Fruit fly (Drosophila melanogaster): ENCODE results near the gene CG32856.

CG32856 gene

DNA sequence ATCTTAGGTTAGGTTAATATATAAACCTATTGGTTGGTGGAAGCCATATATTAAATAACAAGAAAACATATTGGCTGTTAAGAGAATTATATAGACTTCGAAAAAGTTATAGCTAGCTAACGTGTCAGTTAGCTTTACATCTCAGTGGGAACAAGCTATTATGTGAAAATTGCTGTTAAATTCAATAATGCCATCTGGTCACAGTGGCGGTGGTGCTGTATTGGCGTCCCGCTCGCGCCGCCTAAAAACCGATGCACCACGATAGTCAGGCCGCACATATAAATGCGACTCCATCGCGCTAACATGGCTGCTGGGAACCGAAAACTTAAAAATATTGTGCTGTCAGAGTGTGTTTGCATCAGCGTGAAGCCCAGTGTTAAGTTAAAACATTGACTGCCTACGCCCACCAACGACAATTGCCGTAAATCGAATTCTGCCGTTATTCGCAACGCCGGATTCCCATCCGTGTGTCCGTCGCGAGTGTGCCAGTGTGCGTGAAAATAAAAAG is 7.9 kb upstream of the CG32856 start, which contains the start of gene Hel89B (continued):
- TF ChIP-seq BEAF-32 (GFP tag; optimal IDR thresholded peaks at IDR 0.05) (peak; percentile 95), CG17186 (GFP tag; optimal IDR thresholded peaks at IDR 0.05) (peak; percentile 58), vfl (GFP tag; optimal IDR thresholded peaks at IDR 0.05) (peak; percentile 43), CG4707 (GFP tag; optimal IDR thresholded peaks at IDR 0.05) (no peak), Taf1 (GFP tag; IDR thresholded peaks at IDR 0.05) (no peak), Scr (GFP tag; IDR thresholded peaks at IDR 0.05; ENCODE audit: partially characterized antibody) (no peak), CG5953 (GFP tag; IDR thresholded peaks at IDR 0.05) (no peak), sob (GFP tag; IDR thresholded peaks at IDR 0.05) (no peak), trh (GFP tag; optimal IDR thresholded peaks at IDR 0.05) (peak; percentile 6), CG9609 (GFP tag; optimal IDR thresholded peaks at IDR 0.05) (peak; percentile 66), al (GFP tag; IDR thresholded peaks at IDR 0.05) (no peak), dati (GFP tag; IDR thresholded peaks at IDR 0.05) (no peak), YL-1 (GFP tag; optimal IDR thresholded peaks at IDR 0.05) (peak; percentile 33), CG32772 (GFP tag; IDR thresholded peaks at IDR 0.05) (no peak), Med (GFP tag) (peak; percentile 69), HLH4C (GFP tag; IDR thresholded peaks at IDR 0.05; ENCODE audit: partially characterized antibody) (no peak), CG16815 (GFP tag; optimal IDR thresholded peaks at IDR 0.05) (peak; percentile 62), zen2 (GFP tag; IDR thresholded peaks at IDR 0.05; ENCODE audit: partially characterized antibody) (no peak), CG43689 (GFP tag; IDR thresholded peaks at IDR 0.05) (no peak), Jarid2 (GFP tag; optimal IDR thresholded peaks at IDR 0.05) (peak; percentile 62), ind (GFP tag; optimal IDR thresholded peaks at IDR 0.05) (peak; percentile 69), CG11398 (GFP tag; optimal IDR thresholded peaks at IDR 0.05) (no peak), lmd (GFP tag; IDR thresholded peaks at IDR 0.05) (no peak), Gug (GFP tag; IDR thresholded peaks at IDR 0.05) (0 out of 4 replicates have a peak, but pooled peaks have one; percentile 13), salm (tag; optimal IDR thresholded peaks at IDR 0.05) (no peak), CG13894 (tag; optimal IDR thresholded peaks at IDR 0.05) (peak; percentile 52), ERR (GFP tag; optimal IDR thresholded peaks at IDR 0.05) (no peak), CG15479 (GFP tag; optimal IDR thresholded peaks at IDR 0.05) (no peak), CG12744 (GFP tag; optimal IDR thresholded peaks at IDR 0.05) (peak; percentile 29), dmrt99B (tag; optimal IDR thresholded peaks at IDR 0.05) (peak; percentile 51), E2f2 (GFP tag; IDR thresholded peaks at IDR 0.05) (no peak), Max (GFP tag; optimal IDR thresholded peaks at IDR 0.05) (peak; percentile 53), bigmax (GFP tag; optimal IDR thresholded peaks at IDR 0.05) (peak; percentile 85), CG7372 (GFP tag; IDR thresholded peaks at IDR 0.05) (no peak), CG33213 (GFP tag; optimal IDR thresholded peaks at IDR 0.05) (peak; percentile 69), Spps (tag; optimal IDR thresholded peaks at IDR 0.05) (no peak), CG2889 (GFP tag; IDR thresholded peaks at IDR 0.05) (no peak), CG7271 (tag; optimal IDR thresholded peaks at IDR 0.05) (no peak), Ets97D (GFP tag; optimal IDR thresholded peaks at IDR 0.05) (peak; percentile 83), mirr (GFP tag; optimal IDR thresholded peaks at IDR 0.05) (no peak), vnd (GFP tag; IDR thresholded peaks at IDR 0.05; ENCODE audit: partially characterized antibody) (no peak), crol (GFP tag; IDR thresholded peaks at IDR 0.05) (no peak), CG7745 (tag; optimal IDR thresholded peaks at IDR 0.05) (no peak), CG6175 (GFP tag; IDR thresholded peaks at IDR 0.05) (no peak), Dek (tag; optimal IDR thresholded peaks at IDR 0.05) (peak; percentile 64), h (optimal IDR thresholded peaks at IDR 0.05) (no peak), org-1 (GFP tag; optimal IDR thresholded peaks at IDR 0.05) (peak; percentile 21), slbo (GFP tag; IDR thresholded peaks at IDR 0.05) (no peak), oc (tag; optimal IDR thresholded peaks at IDR 0.05) (peak; percentile 5), CG30020 (tag; optimal IDR thresholded peaks at IDR 0.05) (peak; percentile 96), E2f1 (GFP tag; IDR thresholded peaks at IDR 0.05) (no peak), Dad (GFP tag; optimal IDR thresholded peaks at IDR 0.05) (peak; percentile 33)

Data from whole organism, embryonic.